Fruit fly (Drosophila melanogaster): ENCODE results near the gene S.

- TF ChIP-seq Jra (GFP tag; optimal IDR thresholded peaks at IDR 0.05) (no peak), br (GFP tag; optimal IDR thresholded peaks at IDR 0.05) (no peak), h (GFP tag; optimal IDR thresholded peaks at IDR 0.05) (no peak), sv (GFP tag; optimal IDR thresholded peaks at IDR 0.05) (no peak), Hr78 (GFP tag; optimal IDR thresholded peaks at IDR 0.05) (no peak), usp (GFP tag; optimal IDR thresholded peaks at IDR 0.05) (no peak), lola (GFP tag; optimal IDR thresholded peaks at IDR 0.05) (no peak), Abd-B (GFP tag; optimal IDR thresholded peaks at IDR 0.05) (no peak), Myc (optimal IDR thresholded peaks at IDR 0.05) (no peak), dsf (GFP tag; optimal IDR thresholded peaks at IDR 0.05; ENCODE audit: borderline replicate concordance) (no peak), Hr83 (GFP tag; optimal IDR thresholded peaks at IDR 0.05; ENCODE audit: poor library complexity, severe bottlenecking) (no peak)
These were observed 9.6 kb downstream of the S start for dm6 chr2L:1068004-1068403.

Data from whole organism, wandering third instar larva.